Fruit fly (Drosophila melanogaster) whole organism, prepupa: ENCODE data around the gene CG2617.

ENCODE experiments used
- Blimp-1 ChIP-seq: fragments of 200-800 bp; sonication (Bioruptor generic); optimal IDR thresholded peaks from 3 replicates; lab custom pipeline; 2017; ENCODE audit warnings: missing biosample characterization, missing genetic modification characterization, mild to moderate bottlenecking, moderate library complexity, missing genetic modification reagents
- CG10631 ChIP-seq: fragments of 200-800 bp; sonication (Bioruptor generic); optimal IDR thresholded peaks from 2 replicates; lab custom pipeline; 2016; ENCODE audit warnings: missing biosample characterization, missing genetic modification characterization
- CG10669 ChIP-seq: fragments of 200-800 bp; sonication (Bioruptor generic); optimal IDR thresholded peaks from 3 replicates; lab custom pipeline; 2018; ENCODE audit warnings: missing biosample characterization, mild to moderate bottlenecking, missing genetic modification characterization, moderate library complexity
- CG11762 ChIP-seq: fragments of 200-800 bp; sonication (Bioruptor generic); optimal IDR thresholded peaks from 3 replicates; lab custom pipeline; 2016; ENCODE audit warnings: missing biosample characterization, missing genetic modification characterization; ENCODE audit not compliant: insufficient read depth
- CG15336 ChIP-seq: fragments of 200-800 bp; sonication (Bioruptor generic); IDR thresholded peaks from 2 replicates; pipeline ENCODE4 v1.3.6; 2022; ENCODE audit warnings: missing biosample characterization, missing genetic modification characterization
- CG31627 ChIP-seq: fragments of 200-800 bp; sonication (Bioruptor generic); optimal IDR thresholded peaks from 3 replicates; lab custom pipeline; 2016; ENCODE audit warnings: missing biosample characterization, missing genetic modification characterization
- CG32006 ChIP-seq: fragments of 200-800 bp; sonication (Bioruptor generic); optimal IDR thresholded peaks from 3 replicates; lab custom pipeline; 2017; ENCODE audit warnings: missing biosample characterization, mild to moderate bottlenecking, missing genetic modification characterization
- CG34406 ChIP-seq: fragments of 200-800 bp; sonication (Bioruptor generic); optimal IDR thresholded peaks from 3 replicates; lab custom pipeline; 2016; ENCODE audit warnings: missing biosample characterization, missing genetic modification characterization
- CG3919 ChIP-seq: fragments of 200-800 bp; sonication (Bioruptor generic); optimal IDR thresholded peaks from 3 replicates; lab custom pipeline; 2016; ENCODE audit warnings: missing biosample characterization, missing genetic modification characterization
- CG4318 ChIP-seq: fragments of 200-800 bp; sonication (Bioruptor generic); optimal IDR thresholded peaks from 3 replicates; lab custom pipeline; 2017; ENCODE audit warnings: missing biosample characterization, mild to moderate bottlenecking, missing genetic modification characterization
- CG6163 ChIP-seq: fragments of 200-800 bp; sonication (Bioruptor generic); IDR thresholded peaks from 3 replicates; pipeline ENCODE4 v1.3.6; 2022; ENCODE audit warnings: missing biosample characterization, missing genetic modification characterization
- CG6276 ChIP-seq: fragments of 200-800 bp; sonication (Bioruptor generic); optimal IDR thresholded peaks from 2 replicates; lab custom pipeline; 2017; ENCODE audit warnings: missing biosample characterization, mild to moderate bottlenecking, missing genetic modification characterization
- CG6792 ChIP-seq: fragments of 200-800 bp; sonication (Bioruptor generic); optimal IDR thresholded peaks from 3 replicates; lab custom pipeline; 2016; ENCODE audit warnings: missing biosample characterization, missing genetic modification characterization
- CG8119 ChIP-seq: fragments of 200-800 bp; sonication (Bioruptor generic); IDR thresholded peaks from 3 replicates; pipeline ENCODE4 v1.3.6; 2022; ENCODE audit warnings: missing biosample characterization, missing genetic modification characterization
- CG8632 ChIP-seq: fragments of 200-800 bp; sonication (Bioruptor generic); optimal IDR thresholded peaks from 3 replicates; lab custom pipeline; 2016; ENCODE audit warnings: missing biosample characterization, missing genetic modification characterization
- CG9139 ChIP-seq: fragments of 200-800 bp; sonication (Bioruptor generic); optimal IDR thresholded peaks from 3 replicates; lab custom pipeline; 2017; ENCODE audit warnings: missing biosample characterization, mild to moderate bottlenecking, missing genetic modification characterization
- Eip75B ChIP-seq: fragments of 200-800 bp; sonication (Bioruptor generic); optimal IDR thresholded peaks from 3 replicates; lab custom pipeline; 2016; ENCODE audit warnings: missing biosample characterization, missing genetic modification characterization
- Eip93F ChIP-seq: fragments of 200-800 bp; sonication (Bioruptor generic); optimal IDR thresholded peaks from 2 replicates; lab custom pipeline; 2016; ENCODE audit warnings: missing biosample characterization, mild to moderate bottlenecking, missing genetic modification characterization
- Ets21C ChIP-seq: fragments of 200-800 bp; sonication (Bioruptor generic); optimal IDR thresholded peaks from 3 replicates; lab custom pipeline; 2016; ENCODE audit warnings: missing biosample characterization, missing genetic modification characterization
- Hr38 ChIP-seq: sonication (Bioruptor generic); optimal IDR thresholded peaks from 2 replicates; lab custom pipeline; 2016; ENCODE audit warnings: missing biosample characterization, missing genetic modification characterization
- Hr39 ChIP-seq: fragments of 200-800 bp; sonication (Bioruptor generic); optimal IDR thresholded peaks from 2 replicates; lab custom pipeline; 2016; ENCODE audit warnings: missing biosample characterization, missing genetic modification characterization
- Met ChIP-seq: fragments of 200-800 bp; sonication (Bioruptor generic); optimal IDR thresholded peaks from 3 replicates; lab custom pipeline; 2016; ENCODE audit warnings: missing biosample characterization, missing genetic modification characterization
- OdsH ChIP-seq: fragments of 200-800 bp; sonication (Bioruptor generic); optimal IDR thresholded peaks from 3 replicates; lab custom pipeline; 2016; ENCODE audit warnings: missing biosample characterization, missing genetic modification characterization
- Smox ChIP-seq: fragments of 200-800 bp; sonication (Bioruptor generic); optimal IDR thresholded peaks from 3 replicates; lab custom pipeline; 2016; ENCODE audit warnings: missing biosample characterization, missing genetic modification characterization
- Sox14 ChIP-seq: fragments of 200-800 bp; sonication (Bioruptor generic); optimal IDR thresholded peaks from 3 replicates; lab custom pipeline; 2016; ENCODE audit warnings: missing biosample characterization, missing genetic modification characterization
- Sox15 ChIP-seq: fragments of 200-800 bp; sonication (Bioruptor generic); optimal IDR thresholded peaks from 3 replicates; lab custom pipeline; 2016; ENCODE audit warnings: missing biosample characterization, missing genetic modification characterization
- achi ChIP-seq: fragments of 200-800 bp; sonication (Bioruptor generic); optimal IDR thresholded peaks from 3 replicates; lab custom pipeline; 2016; ENCODE audit warnings: missing biosample characterization, missing genetic modification characterization
- dac ChIP-seq: fragments of 200-800 bp; sonication (Bioruptor generic); optimal IDR thresholded peaks from 2 replicates; lab custom pipeline; 2017; ENCODE audit warnings: missing biosample characterization, mild to moderate bottlenecking, missing genetic modification characterization
- dsx ChIP-seq: fragments of 200-800 bp; optimal IDR thresholded peaks from 3 replicates; lab custom pipeline; 2019; ENCODE audit warnings: missing biosample characterization, mild to moderate bottlenecking, missing genetic modification characterization, moderate library complexity; ENCODE audit not compliant: poor library complexity, severe bottlenecking
- fd59A ChIP-seq: fragments of 200-800 bp; sonication (Bioruptor generic); optimal IDR thresholded peaks from 2 replicates; lab custom pipeline; 2017; ENCODE audit warnings: missing biosample characterization, mild to moderate bottlenecking, missing genetic modification characterization, missing genetic modification reagents
- fd85E ChIP-seq: fragments of 200-800 bp; sonication (Bioruptor generic); optimal IDR thresholded peaks from 3 replicates; lab custom pipeline; 2016; ENCODE audit warnings: missing biosample characterization, missing genetic modification characterization
- fkh ChIP-seq: fragments of 200-800 bp; sonication (Bioruptor generic); optimal IDR thresholded peaks from 3 replicates; lab custom pipeline; 2017; ENCODE audit warnings: missing biosample characterization, mild to moderate bottlenecking, missing genetic modification characterization, moderate library complexity
- lz ChIP-seq: fragments of 200-800 bp; sonication (Bioruptor generic); optimal IDR thresholded peaks from 3 replicates; lab custom pipeline; 2016; ENCODE audit warnings: missing biosample characterization, missing genetic modification characterization
- net ChIP-seq: fragments of 200-800 bp; sonication (Bioruptor generic); optimal IDR thresholded peaks from 3 replicates; lab custom pipeline; 2016; ENCODE audit warnings: missing biosample characterization, missing genetic modification characterization
- pdm3 ChIP-seq: fragments of 200-800 bp; sonication (Bioruptor generic); optimal IDR thresholded peaks from 3 replicates; lab custom pipeline; 2016; ENCODE audit warnings: missing biosample characterization, missing genetic modification characterization
- salr ChIP-seq, 2 experiments: fragments of 200-800 bp; sonication (Bioruptor generic); optimal IDR thresholded peaks; 3 replicates each; lab custom pipeline; 2016 to 2018; ENCODE audit warnings: missing biosample characterization in 2 of 2, missing genetic modification characterization in 2 of 2, mild to moderate bottlenecking in 1 of 2
- spab ChIP-seq: fragments of 200-800 bp; sonication (Bioruptor generic); optimal IDR thresholded peaks from 2 replicates; lab custom pipeline; 2017; ENCODE audit warnings: missing biosample characterization, mild to moderate bottlenecking, missing genetic modification characterization, missing genetic modification reagents
- ss ChIP-seq, 2 experiments: fragments of 200-800 bp; sonication (Bioruptor generic); optimal IDR thresholded peaks; 2 replicates in 1 of 2; 3 replicates in 1 of 2; lab custom pipeline; 2017 to 2018; ENCODE audit warnings: mild to moderate bottlenecking in 2 of 2, missing biosample characterization in 2 of 2, missing genetic modification characterization in 2 of 2, moderate library complexity in 1 of 2
- svp ChIP-seq: fragments of 200-800 bp; sonication (Bioruptor generic); peaks from one replicate; lab custom pipeline; 2016; ENCODE audit warnings: missing biosample characterization, missing genetic modification characterization

Gene CG2617

dm6 chr2L:20700534-20701239 is 18.5 kb downstream of the CG2617 start (continued):
- TF ChIP-seq Smox (peak; percentile 65), CG10631 (GFP tag; lab: Kevin White, UChicago) (peak; percentile 85), CG6276 (GFP tag; lab: Kevin White, UChicago) (peak; percentile 39), Ets21C (GFP tag; lab: Kevin White, UChicago) (peak; percentile 49), CG10669 (GFP tag; lab: Kevin White, UChicago) (peak; percentile 64), fkh (GFP tag; lab: Kevin White, UChicago) (no peak), Sox14 (GFP tag; lab: Kevin White, UChicago) (peak; percentile 69), Hr38 (GFP tag; lab: Kevin White, UChicago) (no peak), salr (GFP tag; optimal IDR thresholded peaks at IDR 0.05; lab: Kevin White, UChicago) (peak; percentile 56 to 60)
- TF ChIP-seq, all 60 proteins: peak for 51

dm6 chr2L:20704511-20705266 is 22.5 kb downstream of the CG2617 start:
- TF ChIP-seq Sox15 (GFP tag; lab: Kevin White, UChicago) (no peak), ss (GFP tag; optimal IDR thresholded peaks at IDR 0.05; lab: Kevin White, UChicago) (peak in 1 of 2 experiments; percentile 19)

DNA sequence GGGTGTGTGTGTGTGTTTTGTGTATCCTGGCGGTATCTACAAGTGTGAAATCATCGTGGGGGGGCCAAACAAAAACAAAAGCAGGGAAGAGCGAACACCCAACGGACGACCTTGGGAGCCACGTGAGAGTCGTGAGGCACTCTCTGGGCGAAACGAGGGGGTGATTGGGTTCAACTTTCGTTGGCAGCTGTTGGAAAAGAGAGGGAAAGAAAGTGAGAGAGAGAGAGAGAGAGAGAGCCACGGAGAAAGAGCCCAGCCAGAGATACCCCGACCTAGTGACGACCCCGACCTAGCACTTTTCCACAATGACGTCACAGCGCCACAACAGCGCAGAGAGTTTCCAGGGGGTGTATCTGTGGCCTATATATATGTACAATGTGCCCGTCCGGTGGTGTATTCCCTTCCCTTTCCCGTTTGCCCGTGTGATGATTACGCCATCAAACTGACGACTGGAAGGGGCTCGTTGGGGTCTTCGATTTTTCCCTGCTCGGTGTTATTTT is 23.8 kb downstream of the CG2617 start:
- TF ChIP-seq CG10669 (GFP tag; lab: Kevin White, UChicago) = no peak

dm6 chr2L:20714468-20715404 is 32.6 kb downstream of the CG2617 start, which contains the start of gene Hr38:
Gene Hr38, minus strand, starts transcription at chr2L:20714588.
- TF ChIP-seq pdm3 (GFP tag; lab: Kevin White, UChicago) (peak; percentile 6), CG34406 (GFP tag; lab: Kevin White, UChicago) (no peak), Eip93F (GFP tag; lab: Kevin White, UChicago) (no peak), OdsH (GFP tag; lab: Kevin White, UChicago) (no peak), achi (no peak), dsx (no peak), spab (no peak), CG6163 (no peak), CG3919 (peak; percentile 26), ss (GFP tag; optimal IDR thresholded peaks at IDR 0.05; lab: Kevin White, UChicago) (peak; percentile 8 to 15), net (GFP tag; lab: Kevin White, UChicago) (no peak), CG6276 (GFP tag; lab: Kevin White, UChicago) (no peak), fkh (GFP tag; lab: Kevin White, UChicago) (peak; percentile 2), CG8119 (GFP tag; lab: Robert Waterston, UW) (peak; percentile 17; the same call in 1 of the 3 replicates), CG10631 (GFP tag; lab: Kevin White, UChicago) (no peak), dac (GFP tag; lab: Kevin White, UChicago) (no peak), CG11762 (no peak), CG4318 (GFP tag; lab: Kevin White, UChicago) (no peak), CG8632 (no peak), Met (GFP tag; lab: Kevin White, UChicago) (no peak), CG6792 (GFP tag; lab: Kevin White, UChicago) (no peak), CG31627 (no peak), fd85E (GFP tag; lab: Kevin White, UChicago) (no peak), lz (GFP tag; lab: Kevin White, UChicago) (no peak), Blimp-1 (GFP tag; lab: Kevin White, UChicago) (peak; percentile 72), CG15336 (GFP tag; lab: Robert Waterston, UW) (no peak), Hr39 (no peak), svp (GFP tag; lab: Kevin White, UChicago) (peak; percentile 81), Smox (no peak), CG32006 (GFP tag; lab: Kevin White, UChicago) (peak; percentile 42), CG9139 (GFP tag; lab: Kevin White, UChicago) (no peak), fd59A (GFP tag; lab: Kevin White, UChicago) (no peak), Eip75B (GFP tag; lab: Kevin White, UChicago) (no peak)
